Worm (Caenorhabditis elegans) whole organism, midembryonic: Measurements from ENCODE around the gene ascc-1.

Experiments used
- T22C8.4 ChIP-seq: fragments of 200-800 bp; sonication (Bioruptor generic); IDR thresholded peaks from 2 replicates; pipeline ENCODE4 v1.3.6; 2022; ENCODE audit warnings: missing genetic modification characterization, missing compliant biosample characterization
- cog-1 ChIP-seq: sonication (generic microtip); optimal IDR thresholded peaks from 2 replicates; lab custom pipeline; 2016; ENCODE audit warnings: missing genetic modification characterization, missing compliant biosample characterization
- flt-1 ChIP-seq: fragments of 200-800 bp; sonication (Bioruptor generic); IDR thresholded peaks from 2 replicates; pipeline ENCODE4 v1.3.6; 2022; ENCODE audit warnings: missing genetic modification characterization, missing compliant biosample characterization
- klf-2 ChIP-seq: fragments of 200-800 bp; sonication (Bioruptor generic); conservative IDR thresholded peaks from 2 replicates; pipeline ENCODE4 v1.3.6; 2022; ENCODE audit warnings: missing genetic modification reagents, missing genetic modification characterization, missing compliant biosample characterization
- med-1 ChIP-seq: sonication (generic microtip); optimal IDR thresholded peaks from 2 replicates; lab custom pipeline; 2017; ENCODE audit warnings: missing genetic modification characterization, mild to moderate bottlenecking, missing compliant biosample characterization, antibody characterized with exemption, missing genetic modification reagents; ENCODE audit not compliant: insufficient read depth
- ref-1 ChIP-seq: fragments of 200-800 bp; sonication (Bioruptor generic); conservative IDR thresholded peaks from 2 replicates; pipeline ENCODE4 v1.3.6; 2022; ENCODE audit warnings: missing genetic modification reagents, missing genetic modification characterization, missing compliant biosample characterization
- tab-1 ChIP-seq: fragments of 200-800 bp; sonication (Bioruptor generic); IDR thresholded peaks from 2 replicates; pipeline ENCODE4 v1.3.6; 2022; ENCODE audit warnings: missing genetic modification characterization, missing compliant biosample characterization
- ztf-23 ChIP-seq: fragments of 200-800 bp; sonication (Bioruptor generic); IDR thresholded peaks from 2 replicates; pipeline ENCODE4 v1.3.6; 2022; ENCODE audit warnings: missing genetic modification reagents, missing genetic modification characterization, missing compliant biosample characterization
- ztf-29 ChIP-seq: fragments of 200-800 bp; sonication (Bioruptor generic); IDR thresholded peaks from 2 replicates; pipeline ENCODE4 v1.3.6; 2022; ENCODE audit warnings: missing genetic modification reagents, missing genetic modification characterization, missing compliant biosample characterization

Gene ascc-1

ce11 chrII:28283-28682, 29.2 kb upstream of the ascc-1 start, which contains the start of gene F23F1.4:
F23F1.4 (minus strand) TSS chrII:28423.
- TF ChIP-seq ref-1 (GFP tag; lab: Robert Waterston, UW): no peak
- TF ChIP-seq klf-2 (GFP tag; lab: Robert Waterston, UW): no peak
- TF ChIP-seq ztf-29 (GFP tag; lab: Robert Waterston, UW): no peak
- TF ChIP-seq T22C8.4 (GFP tag; lab: Robert Waterston, UW): no peak
- TF ChIP-seq med-1 (GFP tag; lab: Kevin White, UChicago): no peak
- TF ChIP-seq flt-1: no peak
- TF ChIP-seq cog-1 (tag; lab: Kevin White, UChicago): no peak
- TF ChIP-seq tab-1 (GFP tag; lab: Robert Waterston, UW): no peak
- TF ChIP-seq ztf-23 (GFP tag; lab: Robert Waterston, UW): no peak

- no peak for TF ChIP-seq med-1 (GFP tag; lab: Kevin White, UChicago)
- TF ChIP-seq cog-1 (tag; lab: Kevin White, UChicago): no peak
- no peak for TF ChIP-seq ztf-29 (GFP tag; lab: Robert Waterston, UW)
- TF ChIP-seq tab-1 (GFP tag; lab: Robert Waterston, UW): no peak
- no peak for TF ChIP-seq T22C8.4 (GFP tag; lab: Robert Waterston, UW)
- TF ChIP-seq ref-1 (GFP tag; lab: Robert Waterston, UW): no peak
- TF ChIP-seq flt-1: no peak
- no peak for TF ChIP-seq klf-2 (GFP tag; lab: Robert Waterston, UW)
- no peak for TF ChIP-seq ztf-23 (GFP tag; lab: Robert Waterston, UW)
These were observed 27.9 kb upstream of the ascc-1 start for ce11 chrII:29578-29977.

ce11 chrII:31521-31920, 25.9 kb upstream of the ascc-1 start, which contains the start of the genes F23F1.5 and fbxc-54:
F23F1.5 (minus strand) TSS chrII:31584.
fbxc-54 (plus strand) TSS chrII:31719.
- TF ChIP-seq med-1 (GFP tag; lab: Kevin White, UChicago): no peak
- no peak for TF ChIP-seq cog-1 (tag; lab: Kevin White, UChicago)
- no peak for TF ChIP-seq ref-1 (GFP tag; lab: Robert Waterston, UW)
- TF ChIP-seq flt-1: no peak
- TF ChIP-seq ztf-23 (GFP tag; lab: Robert Waterston, UW): no peak
- TF ChIP-seq tab-1 (GFP tag; lab: Robert Waterston, UW): no peak
- no peak for TF ChIP-seq ztf-29 (GFP tag; lab: Robert Waterston, UW)
- TF ChIP-seq klf-2 (GFP tag; lab: Robert Waterston, UW): no peak
- no peak for TF ChIP-seq T22C8.4 (GFP tag; lab: Robert Waterston, UW)

- TF ChIP-seq tab-1 (GFP tag; lab: Robert Waterston, UW): no peak
- no peak for TF ChIP-seq ref-1 (GFP tag; lab: Robert Waterston, UW)
- no peak for TF ChIP-seq med-1 (GFP tag; lab: Kevin White, UChicago)
- TF ChIP-seq ztf-23 (GFP tag; lab: Robert Waterston, UW): no peak
- TF ChIP-seq T22C8.4 (GFP tag; lab: Robert Waterston, UW): no peak
- TF ChIP-seq flt-1: no peak
- no peak for TF ChIP-seq cog-1 (tag; lab: Kevin White, UChicago)
- no peak for TF ChIP-seq klf-2 (GFP tag; lab: Robert Waterston, UW)
- no peak for TF ChIP-seq ztf-29 (GFP tag; lab: Robert Waterston, UW)
These were observed 23.6 kb upstream of the ascc-1 start, which contains the start of gene F23F1.2 for ce11 chrII:33904-34303. F23F1.2 (plus strand) TSS chrII:34204.

- TF ChIP-seq tab-1 (GFP tag; lab: Robert Waterston, UW) (no peak), cog-1 (tag; lab: Kevin White, UChicago) (no peak), med-1 (GFP tag; lab: Kevin White, UChicago) (no peak), ztf-29 (GFP tag; lab: Robert Waterston, UW) (no peak), ref-1 (GFP tag; lab: Robert Waterston, UW) (no peak), ztf-23 (GFP tag; lab: Robert Waterston, UW) (no peak), flt-1 (no peak), T22C8.4 (GFP tag; lab: Robert Waterston, UW) (no peak), klf-2 (GFP tag; lab: Robert Waterston, UW) (no peak)
These were observed 20.3 kb upstream of the ascc-1 start, which contains the start of gene F23F1.6 for ce11 chrII:37213-37612. F23F1.6 (minus strand) TSS chrII:37313.

ce11 chrII:39437-39836, 18.0 kb upstream of the ascc-1 start, which contains the start of gene spp-24:
spp-24 (minus strand) TSS chrII:39537.
- TF ChIP-seq klf-2 (GFP tag; lab: Robert Waterston, UW) (no peak), med-1 (GFP tag; lab: Kevin White, UChicago) (no peak), tab-1 (GFP tag; lab: Robert Waterston, UW) (no peak), cog-1 (tag; lab: Kevin White, UChicago) (no peak)

ce11 chrII:41914-42313, 15.6 kb upstream of the ascc-1 start, which contains the start of gene F23F1.10:
F23F1.10 (minus strand) TSS chrII:41982.
- TF ChIP-seq klf-2 (GFP tag; lab: Robert Waterston, UW) (no peak), med-1 (GFP tag; lab: Kevin White, UChicago) (no peak), ztf-29 (GFP tag; lab: Robert Waterston, UW) (no peak), flt-1 (no peak)

- no peak for TF ChIP-seq T22C8.4 (GFP tag; lab: Robert Waterston, UW)
- no peak for TF ChIP-seq klf-2 (GFP tag; lab: Robert Waterston, UW)
- TF ChIP-seq ztf-29 (GFP tag; lab: Robert Waterston, UW): no peak
- TF ChIP-seq flt-1: no peak
- no peak for TF ChIP-seq med-1 (GFP tag; lab: Kevin White, UChicago)
- TF ChIP-seq ref-1 (GFP tag; lab: Robert Waterston, UW): no peak
- no peak for TF ChIP-seq ztf-23 (GFP tag; lab: Robert Waterston, UW)
These were observed 13.8 kb upstream of the ascc-1 start, which contains the start of gene nfyc-1 for ce11 chrII:43640-44039. nfyc-1 (plus strand) TSS chrII:43907.

- TF ChIP-seq klf-2 (GFP tag; lab: Robert Waterston, UW): no peak
- TF ChIP-seq T22C8.4 (GFP tag; lab: Robert Waterston, UW): no peak
- TF ChIP-seq ztf-23 (GFP tag; lab: Robert Waterston, UW): no peak
- no peak for TF ChIP-seq ztf-29 (GFP tag; lab: Robert Waterston, UW)
- no peak for TF ChIP-seq cog-1 (tag; lab: Kevin White, UChicago)
- no peak for TF ChIP-seq flt-1
- TF ChIP-seq tab-1 (GFP tag; lab: Robert Waterston, UW): no peak
- no peak for TF ChIP-seq med-1 (GFP tag; lab: Kevin White, UChicago)
- TF ChIP-seq ref-1 (GFP tag; lab: Robert Waterston, UW): no peak
These were observed 12.7 kb upstream of the ascc-1 start, which contains the start of gene rpoa-49 for ce11 chrII:44740-45139. rpoa-49 (plus strand) TSS chrII:45040.
